Fruit fly (Drosophila melanogaster) whole organism: Measurements from ENCODE around the gene CG7912.

Experiments used
- CG8478 ChIP-seq: fragments of >200 bp; optimal IDR thresholded peaks from 2 replicates; lab custom pipeline; 2018; ENCODE audit warnings: inconsistent platforms
- usp ChIP-seq: fragments of >200 bp; optimal IDR thresholded peaks from 2 replicates; lab custom pipeline; 2017; ENCODE audit warnings: missing biosample characterization, missing genetic modification characterization, mixed read lengths

- TF ChIP-seq CG8478 (lab: Kevin White, UChicago) (no peak), usp (GFP tag; lab: Kevin White, UChicago) (no peak)
Measured at dm6 chr3R:30037630-30038029, 28.6 kb upstream of the CG7912 start, which contains the start of gene ocn.
